Fruit fly (Drosophila melanogaster) whole organism, embryonic: ENCODE measurements around the gene CG5188.
A peak's percentile ranks its signal among the peaks of the same experiment; 100 is the strongest.

Source experiments
- Abd-B ChIP-seq: fragments of 200-800 bp; sonication (Bioruptor generic); optimal IDR thresholded peaks from 2 replicates; lab custom pipeline; 2018; ENCODE audit warnings: missing biosample characterization, mild to moderate bottlenecking, missing genetic modification characterization, moderate library complexity
- Aef1 ChIP-seq: fragments of 200-800 bp; sonication (Bioruptor generic); IDR thresholded peaks from 3 replicates; pipeline ENCODE4 v1.3.6; 2022; ENCODE audit warnings: missing biosample characterization, missing genetic modification characterization
- Bgb ChIP-seq: fragments of 200-800 bp; sonication (Bioruptor generic); IDR thresholded peaks from 2 replicates; pipeline ENCODE4 v1.3.6; 2022; ENCODE audit warnings: missing biosample characterization, missing genetic modification characterization; ENCODE audit not compliant: partially characterized antibody
- CG1024 ChIP-seq: fragments of 200-800 bp; sonication (Bioruptor generic); IDR thresholded peaks from 2 replicates; pipeline ENCODE4 v1.3.6; 2022; ENCODE audit warnings: missing biosample characterization, missing genetic modification characterization
- CG12659 ChIP-seq: fragments of 200-800 bp; sonication (Bioruptor generic); optimal IDR thresholded peaks from 3 replicates; lab custom pipeline; 2017; ENCODE audit warnings: mild to moderate bottlenecking, missing biosample characterization, missing genetic modification reagents, missing genetic modification characterization
- CG14710 ChIP-seq: fragments of 200-800 bp; sonication (Bioruptor generic); optimal IDR thresholded peaks from 3 replicates; lab custom pipeline; 2019; ENCODE audit warnings: missing biosample characterization, mild to moderate bottlenecking, missing genetic modification characterization, moderate library complexity
- CG15514 ChIP-seq: fragments of 200-800 bp; sonication (Bioruptor generic); optimal IDR thresholded peaks from 3 replicates; lab custom pipeline; 2017; ENCODE audit warnings: missing biosample characterization, missing genetic modification characterization, mild to moderate bottlenecking, moderate library complexity, missing genetic modification reagents
- CG1602 ChIP-seq: fragments of 200-800 bp; sonication (Bioruptor generic); optimal IDR thresholded peaks from 3 replicates; lab custom pipeline; 2016; ENCODE audit warnings: missing biosample characterization, missing genetic modification characterization
- CG17612 ChIP-seq: fragments of 200-800 bp; sonication (Bioruptor generic); IDR thresholded peaks from 2 replicates; pipeline ENCODE4 v1.3.6; 2022; ENCODE audit warnings: missing biosample characterization, missing genetic modification characterization
- CG1832 ChIP-seq: fragments of 200-800 bp; sonication (Bioruptor generic); optimal IDR thresholded peaks from 2 replicates; lab custom pipeline; 2017; ENCODE audit warnings: missing biosample characterization, mild to moderate bottlenecking, missing genetic modification characterization, inconsistent platforms
- CG2120 ChIP-seq: fragments of 200-800 bp; sonication (Bioruptor generic); optimal IDR thresholded peaks from 3 replicates; lab custom pipeline; 2016; ENCODE audit warnings: missing biosample characterization, missing genetic modification characterization
- CG2712 ChIP-seq: fragments of 200-800 bp; optimal IDR thresholded peaks from 3 replicates; lab custom pipeline; 2019; ENCODE audit warnings: missing biosample characterization, mild to moderate bottlenecking, missing genetic modification characterization, moderate library complexity
- CG30403 ChIP-seq: fragments of 200-800 bp; sonication (Bioruptor generic); optimal IDR thresholded peaks from 3 replicates; lab custom pipeline; 2016; ENCODE audit warnings: missing biosample characterization, missing genetic modification characterization
- CG4617 ChIP-seq: fragments of 200-800 bp; sonication (Bioruptor generic); optimal IDR thresholded peaks from 3 replicates; lab custom pipeline; 2016; ENCODE audit warnings: missing biosample characterization, missing genetic modification characterization, borderline replicate concordance
- CG6254 ChIP-seq: fragments of 200-800 bp; sonication (Bioruptor generic); optimal IDR thresholded peaks from 3 replicates; lab custom pipeline; 2017; ENCODE audit warnings: mild to moderate bottlenecking, missing biosample characterization, missing genetic modification reagents, missing genetic modification characterization
- CG6765 ChIP-seq: fragments of 200-800 bp; sonication (Bioruptor generic); optimal IDR thresholded peaks from 3 replicates; lab custom pipeline; 2017; ENCODE audit warnings: missing biosample characterization, mild to moderate bottlenecking, missing genetic modification characterization
- CG7357 ChIP-seq: fragments of 200-800 bp; sonication (Bioruptor generic); IDR thresholded peaks from 3 replicates; pipeline ENCODE4 v1.3.6; 2022; ENCODE audit warnings: missing biosample characterization, missing genetic modification characterization
- CG8089 ChIP-seq: fragments of 200-800 bp; sonication (Bioruptor generic); optimal IDR thresholded peaks from 3 replicates; lab custom pipeline; 2016; ENCODE audit warnings: missing biosample characterization, missing genetic modification characterization
- Eip74EF ChIP-seq, 2 experiments: fragments of 200-800 bp in 1 of 2; fragments of >200 bp in 1 of 2; sonication (Bioruptor generic) in 1 of 2; optimal IDR thresholded peaks; 2 replicates each; lab custom pipeline; 2017 to 2019; ENCODE audit warnings: missing biosample characterization in 2 of 2, missing genetic modification characterization in 2 of 2, mild to moderate bottlenecking in 1 of 2, moderate library complexity in 1 of 2
- Med ChIP-seq: fragments of 200-800 bp; sonication (Bioruptor generic); peaks from one replicate; lab custom pipeline; 2016; ENCODE audit warnings: missing biosample characterization, missing genetic modification characterization, mild to moderate bottlenecking, inconsistent platforms, moderate library complexity
- Rx ChIP-seq: fragments of 200-800 bp; sonication (Bioruptor generic); IDR thresholded peaks from 2 replicates; pipeline ENCODE4 v1.3.6; 2022; ENCODE audit warnings: missing biosample characterization, missing genetic modification characterization
- ci ChIP-seq: fragments of 200-800 bp; sonication (Bioruptor generic); IDR thresholded peaks from 3 replicates; pipeline ENCODE4 v1.3.6; 2022; ENCODE audit warnings: missing biosample characterization, missing genetic modification characterization
- ems ChIP-seq: fragments of 200-800 bp; sonication (Bioruptor generic); optimal IDR thresholded peaks from 3 replicates; lab custom pipeline; 2016; ENCODE audit warnings: missing biosample characterization, missing genetic modification characterization
- gfzf ChIP-seq: fragments of 200-800 bp; sonication (Bioruptor generic); optimal IDR thresholded peaks from 2 replicates; lab custom pipeline; 2016; ENCODE audit warnings: missing biosample characterization, mild to moderate bottlenecking, missing genetic modification characterization, moderate library complexity
- h ChIP-seq: fragments of >200 bp; optimal IDR thresholded peaks from 2 replicates; lab custom pipeline; 2017
- knrl ChIP-seq: fragments of 200-800 bp; sonication (Bioruptor generic); IDR thresholded peaks from 3 replicates; pipeline ENCODE4 v1.3.6; 2022; ENCODE audit warnings: missing biosample characterization, missing genetic modification characterization; ENCODE audit not compliant: partially characterized antibody
- lab ChIP-seq: fragments of 200-800 bp; sonication (Bioruptor generic); optimal IDR thresholded peaks from 3 replicates; lab custom pipeline; 2017; ENCODE audit warnings: missing biosample characterization, missing genetic modification characterization, mild to moderate bottlenecking, moderate library complexity, missing genetic modification reagents
- peb ChIP-seq: fragments of 200-800 bp; sonication (Bioruptor generic); IDR thresholded peaks from 2 replicates; pipeline ENCODE4 v1.3.6; 2022; ENCODE audit warnings: missing biosample characterization, missing genetic modification characterization
- phol ChIP-seq: fragments of 200-800 bp; sonication (Bioruptor generic); optimal IDR thresholded peaks from 3 replicates; lab custom pipeline; 2018; ENCODE audit warnings: missing biosample characterization, mild to moderate bottlenecking, missing genetic modification characterization, moderate library complexity
- pzg ChIP-seq: fragments of 200-800 bp; sonication (Bioruptor generic); optimal IDR thresholded peaks from 3 replicates; lab custom pipeline; 2018; ENCODE audit warnings: missing biosample characterization, mild to moderate bottlenecking, missing genetic modification characterization, moderate library complexity
- row ChIP-seq: fragments of 200-800 bp; sonication (Bioruptor generic); IDR thresholded peaks from 3 replicates; pipeline ENCODE4 v1.3.6; 2022; ENCODE audit warnings: missing biosample characterization, missing genetic modification characterization
- slbo ChIP-seq: fragments of 200-800 bp; sonication (Bioruptor generic); IDR thresholded peaks from 2 replicates; pipeline ENCODE4 v1.3.6; 2022; ENCODE audit warnings: missing biosample characterization, missing genetic modification characterization
- slou ChIP-seq: fragments of 200-800 bp; sonication (Bioruptor generic); optimal IDR thresholded peaks from 3 replicates; lab custom pipeline; 2016; ENCODE audit warnings: missing biosample characterization, missing genetic modification characterization
- sqz ChIP-seq: fragments of 200-800 bp; sonication (Bioruptor generic); optimal IDR thresholded peaks from 3 replicates; lab custom pipeline; 2018; ENCODE audit warnings: missing biosample characterization, mild to moderate bottlenecking, missing genetic modification characterization
- ssp ChIP-seq: fragments of 200-800 bp; sonication (Bioruptor generic); IDR thresholded peaks from 2 replicates; pipeline ENCODE4 v1.3.6; 2022; ENCODE audit warnings: missing biosample characterization, missing genetic modification characterization
- vvl ChIP-seq: fragments of 200-800 bp; sonication (Bioruptor generic); IDR thresholded peaks from 2 replicates; pipeline ENCODE4 v1.3.6; 2022; ENCODE audit warnings: missing biosample characterization, missing genetic modification characterization
- yki ChIP-seq: fragments of >200 bp; optimal IDR thresholded peaks from 3 replicates; lab custom pipeline; 2018
- zen ChIP-seq: fragments of 200-800 bp; sonication (Bioruptor generic); optimal IDR thresholded peaks from 3 replicates; lab custom pipeline; 2018; ENCODE audit warnings: missing biosample characterization, mild to moderate bottlenecking, missing genetic modification characterization, moderate library complexity
- zen2 ChIP-seq: fragments of 200-800 bp; sonication (Bioruptor generic); IDR thresholded peaks from 3 replicates; pipeline ENCODE4 v1.3.6; 2022; ENCODE audit warnings: missing biosample characterization, missing genetic modification characterization; ENCODE audit not compliant: partially characterized antibody

CG5188 gene

DNA sequence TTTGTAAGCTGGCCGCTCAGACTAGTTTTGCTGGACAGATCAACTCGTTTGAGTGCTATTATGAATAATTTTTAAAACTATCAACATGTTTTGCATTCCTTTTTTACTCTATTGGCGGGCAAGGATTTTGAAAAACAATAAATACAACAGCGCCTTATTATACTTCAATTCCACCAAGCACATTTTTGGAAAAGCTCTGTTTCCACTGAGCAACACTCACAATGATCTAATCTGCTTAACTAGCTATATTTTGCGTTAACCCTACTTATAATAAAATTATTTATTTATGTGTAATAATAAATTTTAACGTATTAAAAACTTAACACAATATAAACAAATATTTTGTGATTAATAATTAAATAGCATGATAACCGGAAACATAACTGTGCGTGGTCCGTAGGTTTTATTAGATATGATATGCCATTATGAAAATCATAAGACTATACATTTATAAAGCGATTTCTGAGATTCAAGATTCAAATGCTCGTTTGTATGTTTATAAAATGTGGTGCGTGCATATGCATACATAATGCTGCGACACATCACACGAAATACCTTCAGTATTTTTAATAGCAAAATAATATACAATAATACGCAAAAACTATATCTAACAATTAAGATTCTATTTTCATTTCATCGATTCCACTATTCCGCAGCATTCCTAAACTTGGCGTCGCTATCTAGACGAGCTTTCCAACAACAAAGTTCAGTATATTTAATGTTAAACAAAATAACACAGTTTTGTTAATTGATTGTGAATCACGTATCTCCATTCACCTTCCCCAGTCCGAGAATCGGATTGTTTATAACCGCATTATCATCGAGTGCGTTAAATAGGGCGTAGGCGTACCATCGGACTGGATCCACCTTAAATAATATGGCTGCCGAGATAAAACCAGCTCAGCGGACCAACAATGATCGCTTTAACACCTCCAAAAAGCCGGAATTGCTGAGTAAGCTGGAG, 5.7 kb upstream of the CG5188 start, which contains the start of the genes pie and Wdfy2 (continued):
- TF ChIP-seq ems, result no peak
- no peak for TF ChIP-seq zen2 (GFP tag; lab: Robert Waterston, UW)
- peak; percentile 97 for TF ChIP-seq CG7357 (GFP tag; lab: Robert Waterston, UW)
- peak; percentile 21 for TF ChIP-seq CG2712 (tag; lab: Kevin White, UChicago)
- peak; percentile 15 for TF ChIP-seq zen (tag; lab: Kevin White, UChicago)
- TF ChIP-seq CG1602 (GFP tag; lab: Kevin White, UChicago), result no peak
- TF ChIP-seq ssp (GFP tag; lab: Robert Waterston, UW), result peak; percentile 97
- TF ChIP-seq Aef1 (GFP tag; lab: Robert Waterston, UW), result peak; percentile 29; the same call in 1 of the 3 replicates
- TF ChIP-seq CG1832 (GFP tag; lab: Kevin White, UChicago), result no peak
- no peak for TF ChIP-seq CG2120 (GFP tag; lab: Kevin White, UChicago)
- no peak for TF ChIP-seq CG30403 (GFP tag; lab: Kevin White, UChicago)
- no peak for TF ChIP-seq CG6765
- peak; percentile 36 for TF ChIP-seq CG12659 (GFP tag; lab: Kevin White, UChicago)
- TF ChIP-seq Rx (GFP tag; lab: Robert Waterston, UW), result no peak
- TF ChIP-seq yki, result no peak
- no peak for TF ChIP-seq slou (GFP tag; lab: Kevin White, UChicago)
- no peak for TF ChIP-seq Bgb (GFP tag; lab: Robert Waterston, UW)
- no peak for TF ChIP-seq CG17612 (GFP tag; lab: Robert Waterston, UW)
- no peak for TF ChIP-seq h (lab: Kevin White, UChicago)
- peak; percentile 77 for TF ChIP-seq row
- no peak for TF ChIP-seq sqz (GFP tag; lab: Kevin White, UChicago)
- no peak for TF ChIP-seq CG6254 (GFP tag; lab: Kevin White, UChicago)
- TF ChIP-seq CG4617 (GFP tag; lab: Kevin White, UChicago), result peak; percentile 29
- TF ChIP-seq pzg (GFP tag; lab: Kevin White, UChicago), result peak; percentile 35
- peak; percentile 39 for TF ChIP-seq phol (tag; lab: Kevin White, UChicago)
- TF ChIP-seq Med (GFP tag; lab: Kevin White, UChicago), result peak; percentile 65
- TF ChIP-seq gfzf (GFP tag; lab: Kevin White, UChicago), result peak; percentile 26
- peak; percentile 39 for TF ChIP-seq CG14710
- TF ChIP-seq Abd-B (GFP tag; lab: Kevin White, UChicago), result peak; percentile 50
- peak; percentile 89 for TF ChIP-seq CG1024 (GFP tag; lab: Robert Waterston, UW)
- TF ChIP-seq lab (GFP tag; lab: Kevin White, UChicago), result no peak
- TF ChIP-seq slbo (GFP tag; lab: Robert Waterston, UW), result 0 out of 2 replicates have a peak, but pooled peaks have one; percentile 22
- no peak for TF ChIP-seq ci (GFP tag; lab: Robert Waterston, UW)
- peak; percentile 22 for TF ChIP-seq CG15514
- TF ChIP-seq vvl (GFP tag; lab: Robert Waterston, UW), result peak; percentile 12; the same call in 1 of the 2 replicates
- no peak; the same call in 2 of the 3 replicates for TF ChIP-seq knrl
- TF ChIP-seq CG8089 (GFP tag; lab: Kevin White, UChicago), result no peak
- peak in 1 of 2 experiments; percentile 88 for TF ChIP-seq Eip74EF (GFP tag; optimal IDR thresholded peaks at IDR 0.05; lab: Kevin White, UChicago)
- no peak for TF ChIP-seq peb (GFP tag; lab: Robert Waterston, UW)
